Fruit fly (Drosophila melanogaster): ENCODE data around the gene Ten-m.

DNA sequence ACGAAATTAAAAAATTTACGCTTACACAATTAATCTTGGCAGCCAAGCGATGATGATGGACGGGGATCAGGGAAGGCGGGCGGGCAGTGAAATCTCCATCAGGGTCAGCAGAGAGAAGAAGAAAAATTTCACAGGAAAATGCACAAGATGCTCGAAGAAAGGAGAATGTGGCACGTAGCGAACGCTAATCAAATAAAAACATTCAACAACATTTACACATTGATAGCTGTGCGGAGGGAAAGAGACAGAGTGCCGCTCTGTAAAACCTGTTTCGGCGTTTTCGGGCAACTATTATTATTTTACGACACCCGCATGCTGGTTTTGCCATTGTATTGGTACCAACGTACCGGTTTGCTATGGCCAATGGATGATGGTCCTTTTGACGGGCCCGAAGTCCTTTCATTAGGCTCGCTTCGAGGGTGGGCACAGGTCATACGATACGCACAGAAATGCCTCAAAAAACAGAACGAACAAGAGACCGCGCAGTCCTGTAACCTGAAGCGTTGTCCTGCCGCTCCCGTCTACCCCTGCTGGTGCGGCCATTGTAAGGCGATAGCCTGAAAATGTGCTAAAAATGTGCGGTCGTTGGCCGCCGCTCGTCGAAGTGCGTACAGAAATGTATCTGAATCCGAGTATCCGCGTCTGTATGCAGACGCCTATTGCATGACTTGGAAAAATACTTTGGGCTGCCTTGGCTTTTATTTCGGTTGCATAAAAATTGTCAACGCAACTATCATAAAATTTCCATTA, 7.6 kb downstream of the Ten-m start:
- TF ChIP-seq CG9948 (tag; optimal IDR thresholded peaks at IDR 0.05) (no peak), CG4496 (GFP tag; IDR thresholded peaks at IDR 0.05) (no peak), D1 (tag; optimal IDR thresholded peaks at IDR 0.05) (no peak), CG32121 (GFP tag; IDR thresholded peaks at IDR 0.05) (no peak)
